Worm (Caenorhabditis elegans): ENCODE data around the gene srx-80.

- TF ChIP-seq ztf-4 (tag; optimal IDR thresholded peaks at IDR 0.05): no peak
- no peak for TF ChIP-seq nhr-12 (tag; optimal IDR thresholded peaks at IDR 0.05)
- no peak for TF ChIP-seq lin-13 (GFP tag; optimal IDR thresholded peaks at IDR 0.05)
- no peak for TF ChIP-seq sox-4 (tag; optimal IDR thresholded peaks at IDR 0.05)
Measured at ce11 chrV:11593888-11594287, 361 bp downstream of the srx-80 start.
